Worm (Caenorhabditis elegans): ENCODE measurements around the gene eral-1.

DNA sequence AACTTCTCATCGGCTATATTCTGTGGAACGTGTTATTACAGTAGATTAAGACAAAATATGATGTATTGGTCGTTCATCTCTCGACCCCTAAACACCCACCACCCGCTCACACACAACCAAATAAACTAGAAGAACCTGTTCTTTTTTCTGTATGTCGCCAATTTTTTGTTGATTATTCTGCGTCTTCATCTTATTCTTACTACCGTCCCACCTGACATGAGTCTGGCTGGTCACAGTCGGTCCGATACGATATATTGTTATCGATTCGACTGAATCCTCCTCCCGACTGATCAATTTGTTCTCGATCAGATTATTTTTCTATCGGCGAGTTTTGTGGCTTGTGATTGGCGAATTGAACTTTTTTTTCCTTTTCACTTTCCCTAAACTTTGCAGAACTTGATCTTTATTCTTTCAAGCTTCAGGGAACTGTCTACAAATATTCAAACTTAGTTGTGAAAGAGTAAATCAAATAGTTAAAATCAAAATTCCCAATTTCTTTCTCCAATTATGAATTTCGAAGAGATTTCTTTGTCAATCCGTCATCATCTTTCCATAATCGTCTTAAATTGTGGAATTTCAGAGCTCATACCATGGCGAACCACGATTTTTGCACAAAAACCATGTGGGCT lies 34.5 kb downstream of the eral-1 start, which contains the start of gene F35H8.2:
- TF ChIP-seq dmd-4 (tag; optimal IDR thresholded peaks at IDR 0.05; ENCODE audit: borderline replicate concordance) = no peak
- no peak for TF ChIP-seq fkh-10 (GFP tag; optimal IDR thresholded peaks at IDR 0.05)
- no peak for TF ChIP-seq ceh-6 (GFP tag; optimal IDR thresholded peaks at IDR 0.05)
- TF ChIP-seq F13H6.1 (tag; optimal IDR thresholded peaks at IDR 0.05) = no peak
- no peak for TF ChIP-seq fax-1 (tag; optimal IDR thresholded peaks at IDR 0.05)
- no peak for TF ChIP-seq ceh-30 (tag; optimal IDR thresholded peaks at IDR 0.05)
- no peak for TF ChIP-seq unc-55 (GFP tag; optimal IDR thresholded peaks at IDR 0.05)
- TF ChIP-seq nhr-11 (tag; optimal IDR thresholded peaks at IDR 0.05) = no peak
- TF ChIP-seq ama-1 (optimal IDR thresholded peaks at IDR 0.05) = no peak

Data from whole organism, late embryonic.